Worm (Caenorhabditis elegans) whole organism, L2 larva: Measurements from ENCODE around the gene F36H1.12.

Experiments
- alr-1 ChIP-seq: fragments of 150-350 bp; optimal IDR thresholded peaks from 2 replicates; lab custom pipeline; 2014; ENCODE audit warnings: missing biosample characterization, missing genetic modification characterization
- ama-1 ChIP-seq: fragments of 150-350 bp; optimal IDR thresholded peaks from 2 replicates; lab custom pipeline; 2018; ENCODE audit warnings: inconsistent platforms
- ceh-82 ChIP-seq: fragments of 150-350 bp; optimal IDR thresholded peaks from 2 replicates; lab custom pipeline; 2014; ENCODE audit warnings: missing biosample characterization, missing genetic modification characterization
- elt-1 ChIP-seq: fragments of 150-350 bp; optimal IDR thresholded peaks from 2 replicates; lab custom pipeline; 2014; ENCODE audit warnings: missing biosample characterization, missing genetic modification characterization
- fos-1 ChIP-seq: fragments of 150-350 bp; optimal IDR thresholded peaks from 2 replicates; lab custom pipeline; 2014; ENCODE audit warnings: missing biosample characterization, missing genetic modification characterization
- nhr-11 ChIP-seq: fragments of 150-350 bp; optimal IDR thresholded peaks from 2 replicates; lab custom pipeline; 2014; ENCODE audit warnings: missing biosample characterization, missing genetic modification characterization
- nhr-12 ChIP-seq: fragments of 150-350 bp; optimal IDR thresholded peaks from 2 replicates; lab custom pipeline; 2014; ENCODE audit warnings: missing biosample characterization, missing genetic modification characterization
- nhr-237 ChIP-seq: fragments of 150-350 bp; optimal IDR thresholded peaks from 2 replicates; lab custom pipeline; 2014; ENCODE audit warnings: missing biosample characterization, missing genetic modification characterization
- nhr-6 ChIP-seq: fragments of 150-350 bp; optimal IDR thresholded peaks from 2 replicates; lab custom pipeline; 2014; ENCODE audit warnings: missing biosample characterization, missing genetic modification characterization
- sma-3 ChIP-seq: sonication (generic microtip); optimal IDR thresholded peaks from 2 replicates; lab custom pipeline; 2016; ENCODE audit warnings: missing genetic modification reagents, missing genetic modification characterization, missing compliant biosample characterization
- snpc-4 ChIP-seq: fragments of 150-350 bp; optimal IDR thresholded peaks from 2 replicates; lab custom pipeline; 2014; ENCODE audit warnings: missing biosample characterization, missing genetic modification characterization
- zag-1 ChIP-seq: fragments of 150-350 bp; optimal IDR thresholded peaks from 2 replicates; lab custom pipeline; 2014; ENCODE audit warnings: missing biosample characterization, missing genetic modification characterization
- ztf-11 ChIP-seq: sonication (generic microtip); optimal IDR thresholded peaks from 2 replicates; lab custom pipeline; 2017; ENCODE audit warnings: missing biosample characterization, missing genetic modification characterization

DNA sequence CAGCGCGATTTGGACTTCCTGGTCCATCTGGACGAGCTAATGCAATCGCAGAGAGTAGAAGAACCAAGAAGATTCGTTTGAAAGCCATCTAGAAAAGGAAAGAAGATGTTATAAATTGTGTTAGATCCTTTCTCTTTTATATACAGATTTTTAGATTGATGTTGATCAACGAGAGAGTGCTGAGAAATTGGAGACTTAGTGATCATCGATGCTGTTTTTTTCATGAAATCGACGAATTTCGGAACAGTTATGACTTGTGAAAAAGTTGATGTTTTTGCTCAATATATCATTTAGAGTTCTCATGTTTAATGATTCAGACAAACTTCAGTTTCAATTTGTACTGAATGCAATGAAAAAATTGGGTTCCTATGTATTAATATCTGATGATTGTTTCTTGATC, 49.1 kb upstream of the F36H1.12 start, which contains the start of gene srlf-17:
- no peak for TF ChIP-seq sma-3 (GFP tag; lab: Kevin White, UChicago)
- no peak for TF ChIP-seq ceh-82 (tag; lab: Kevin White, UChicago)
- no peak for TF ChIP-seq alr-1 (tag; lab: Kevin White, UChicago)
- TF ChIP-seq nhr-11 (tag; lab: Kevin White, UChicago): no peak
- no peak for TF ChIP-seq nhr-237 (tag; lab: Kevin White, UChicago)
- no peak for TF ChIP-seq elt-1 (tag; lab: Kevin White, UChicago)
- TF ChIP-seq nhr-12 (tag; lab: Kevin White, UChicago): no peak
- no peak for TF ChIP-seq ztf-11 (tag; lab: Kevin White, UChicago)
- no peak for TF ChIP-seq nhr-6 (tag; lab: Kevin White, UChicago)
- TF ChIP-seq zag-1: no peak
- no peak for TF ChIP-seq snpc-4
- no peak for TF ChIP-seq ama-1 (lab: Kevin White, UChicago)
- TF ChIP-seq fos-1 (tag; lab: Kevin White, UChicago): no peak
